Fruit fly (Drosophila melanogaster) whole organism, prepupa: ENCODE results near the gene Karybeta3.

Source experiments
- Blimp-1 ChIP-seq: fragments of 200-800 bp; sonication (Bioruptor generic); optimal IDR thresholded peaks from 3 replicates; lab custom pipeline; 2017; ENCODE audit warnings: missing biosample characterization, missing genetic modification characterization, mild to moderate bottlenecking, moderate library complexity, missing genetic modification reagents
- CG11902 ChIP-seq: fragments of 200-800 bp; sonication (Bioruptor generic); optimal IDR thresholded peaks from 3 replicates; lab custom pipeline; 2016; ENCODE audit warnings: missing biosample characterization, missing genetic modification characterization
- CG32006 ChIP-seq: fragments of 200-800 bp; sonication (Bioruptor generic); optimal IDR thresholded peaks from 3 replicates; lab custom pipeline; 2017; ENCODE audit warnings: missing biosample characterization, mild to moderate bottlenecking, missing genetic modification characterization
- CG6808 ChIP-seq: fragments of 200-800 bp; sonication (Bioruptor generic); optimal IDR thresholded peaks from 3 replicates; lab custom pipeline; 2017; ENCODE audit warnings: missing biosample characterization, missing genetic modification characterization, mild to moderate bottlenecking, moderate library complexity, missing genetic modification reagents
- CG7368 ChIP-seq: fragments of 200-800 bp; sonication (Bioruptor generic); optimal IDR thresholded peaks from 3 replicates; lab custom pipeline; 2016; ENCODE audit warnings: missing biosample characterization, missing genetic modification characterization
- CG8119 ChIP-seq: fragments of 200-800 bp; sonication (Bioruptor generic); IDR thresholded peaks from 3 replicates; pipeline ENCODE4 v1.3.6; 2022; ENCODE audit warnings: missing biosample characterization, missing genetic modification characterization
- CG8632 ChIP-seq: fragments of 200-800 bp; sonication (Bioruptor generic); optimal IDR thresholded peaks from 3 replicates; lab custom pipeline; 2016; ENCODE audit warnings: missing biosample characterization, missing genetic modification characterization
- Gug ChIP-seq: fragments of 200-800 bp; sonication (Bioruptor generic); IDR thresholded peaks from 2 replicates; pipeline ENCODE4 v1.3.6; 2022; ENCODE audit warnings: missing biosample characterization, missing genetic modification characterization
- Met ChIP-seq: fragments of 200-800 bp; sonication (Bioruptor generic); optimal IDR thresholded peaks from 3 replicates; lab custom pipeline; 2016; ENCODE audit warnings: missing biosample characterization, missing genetic modification characterization
- OdsH ChIP-seq: fragments of 200-800 bp; sonication (Bioruptor generic); optimal IDR thresholded peaks from 3 replicates; lab custom pipeline; 2016; ENCODE audit warnings: missing biosample characterization, missing genetic modification characterization
- esn ChIP-seq: fragments of 200-800 bp; sonication (Bioruptor generic); optimal IDR thresholded peaks from 2 replicates; lab custom pipeline; 2016; ENCODE audit warnings: missing biosample characterization, mild to moderate bottlenecking, missing genetic modification characterization, moderate library complexity
- lz ChIP-seq: fragments of 200-800 bp; sonication (Bioruptor generic); optimal IDR thresholded peaks from 3 replicates; lab custom pipeline; 2016; ENCODE audit warnings: missing biosample characterization, missing genetic modification characterization
- pdm3 ChIP-seq: fragments of 200-800 bp; sonication (Bioruptor generic); optimal IDR thresholded peaks from 3 replicates; lab custom pipeline; 2016; ENCODE audit warnings: missing biosample characterization, missing genetic modification characterization
- topi ChIP-seq: fragments of 200-800 bp; sonication (Bioruptor generic); optimal IDR thresholded peaks from 3 replicates; lab custom pipeline; 2016; ENCODE audit warnings: missing biosample characterization, missing genetic modification characterization

dm6 chr3R:4690508-4690907 is 41.5 kb downstream of the Karybeta3 start, which contains the start of gene CG33927:
- no peak for TF ChIP-seq esn
- no peak for TF ChIP-seq CG8632 (GFP tag; lab: Kevin White, UChicago)
- TF ChIP-seq CG11902 (GFP tag; lab: Kevin White, UChicago): no peak
- no peak for TF ChIP-seq CG32006 (GFP tag; lab: Kevin White, UChicago)
- TF ChIP-seq CG7368: no peak
- no peak for TF ChIP-seq CG8119 (GFP tag; lab: Robert Waterston, UW)
- no peak for TF ChIP-seq OdsH
- TF ChIP-seq Blimp-1 (GFP tag; lab: Kevin White, UChicago): no peak
- no peak for TF ChIP-seq Met
- TF ChIP-seq CG6808: no peak
- TF ChIP-seq topi: no peak
- TF ChIP-seq pdm3 (GFP tag; lab: Kevin White, UChicago): no peak
- TF ChIP-seq lz (GFP tag; lab: Kevin White, UChicago): no peak
- TF ChIP-seq Gug (GFP tag; lab: Robert Waterston, UW): no peak
